Worm (Caenorhabditis elegans): Measurements from ENCODE around the gene lido-13.

lido-13 gene

DNA sequence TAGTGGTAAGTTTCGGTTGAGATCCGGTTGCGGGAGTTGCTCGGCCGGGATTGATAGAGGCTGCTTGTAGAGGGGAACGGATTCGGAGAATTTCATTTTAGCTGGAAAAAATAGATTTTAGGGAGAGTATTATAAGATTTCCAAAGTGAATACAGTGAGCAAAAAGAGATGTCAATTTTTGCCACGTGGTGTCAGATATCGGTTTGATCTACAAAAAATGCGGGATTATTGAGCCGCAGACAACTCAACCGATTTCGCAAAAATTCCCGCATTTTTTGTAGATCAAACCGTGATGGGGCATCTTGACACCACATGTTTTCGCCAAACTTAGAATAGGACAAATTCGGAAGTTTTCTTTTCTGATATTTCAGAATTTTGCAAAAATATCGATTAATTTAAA is at the start of gene lido-13:
TSS of gene lido-13 (minus strand) at position 101 of the 400 bp plus-strand sequence.
- TF ChIP-seq W03F9.2 (tag; optimal IDR thresholded peaks at IDR 0.05) (no peak), him-1 (tag; optimal IDR thresholded peaks at IDR 0.05) (no peak), dao-5 (tag; optimal IDR thresholded peaks at IDR 0.05) (no peak)

DNA sequence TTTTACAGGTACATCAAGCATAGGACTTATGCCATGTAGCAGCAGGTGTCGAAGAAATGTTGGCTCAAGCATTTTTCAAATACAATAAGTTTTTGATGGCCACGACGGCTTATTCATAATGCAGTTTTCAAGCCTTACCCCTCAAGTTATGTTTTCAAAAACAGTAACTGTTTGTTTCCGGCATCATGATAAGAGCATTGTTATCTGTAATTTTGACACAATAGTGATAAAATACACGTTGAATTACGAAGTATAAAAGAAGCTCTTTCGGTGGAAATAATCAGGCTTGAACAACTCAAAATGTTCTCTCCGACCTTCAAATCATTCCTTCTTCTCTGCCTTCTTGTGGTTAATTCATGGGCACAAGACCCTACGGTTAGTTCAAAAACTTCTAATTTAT is 47.9 kb upstream of the lido-13 start, which contains the start of gene clec-121:
TSS of gene clec-121 (plus strand) at position 301 of the 400 bp plus-strand sequence.
- TF ChIP-seq dao-5 (tag; optimal IDR thresholded peaks at IDR 0.05) (no peak), W03F9.2 (tag; optimal IDR thresholded peaks at IDR 0.05) (no peak), him-1 (tag; optimal IDR thresholded peaks at IDR 0.05) (no peak)

DNA sequence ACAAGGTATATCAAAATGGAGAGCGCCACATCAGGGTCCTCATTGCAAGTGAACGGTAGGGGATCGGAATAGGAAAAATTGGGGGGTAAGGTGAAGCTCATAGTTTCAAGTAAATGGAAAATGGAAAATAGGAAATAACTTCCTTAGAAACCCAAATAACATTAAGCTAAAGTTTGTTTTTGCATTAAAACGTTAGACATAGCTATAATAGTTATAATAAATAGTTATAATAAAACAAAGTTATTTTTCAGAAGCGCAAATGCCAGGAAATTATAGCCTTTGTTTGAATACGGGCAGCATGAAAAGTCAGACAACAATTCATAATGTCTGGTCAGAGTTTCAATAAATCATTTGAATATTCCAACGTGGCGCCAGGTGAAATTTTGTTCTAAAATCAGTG is 46.4 kb upstream of the lido-13 start, which contains the start of gene srg-24:
TSS of gene srg-24 (minus strand) at position 101 of the 400 bp plus-strand sequence.
- TF ChIP-seq W03F9.2 (tag; optimal IDR thresholded peaks at IDR 0.05) (no peak), dao-5 (tag; optimal IDR thresholded peaks at IDR 0.05) (no peak), him-1 (tag; optimal IDR thresholded peaks at IDR 0.05) (no peak)

DNA sequence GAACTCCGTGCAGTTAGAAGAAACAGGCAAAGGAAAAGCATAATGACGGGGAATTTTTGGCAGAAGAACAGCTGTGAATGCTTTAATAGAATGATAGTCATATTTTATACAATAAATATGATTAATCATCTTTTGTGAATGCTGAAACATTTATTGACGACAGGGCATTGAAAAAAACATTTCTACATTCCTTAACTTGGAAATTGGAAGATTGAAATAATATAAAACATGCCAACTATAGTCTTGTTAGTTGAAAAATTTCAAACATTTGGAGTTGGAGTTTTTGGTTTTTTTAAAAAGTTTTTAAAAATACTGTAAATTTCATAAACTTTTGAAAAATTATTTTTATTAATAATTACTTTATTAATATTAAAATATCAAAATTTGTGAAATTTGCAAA is 42.7 kb upstream of the lido-13 start, which contains the start of gene Y25C1A.14:
TSS of gene Y25C1A.14 (minus strand) at position 101 of the 400 bp plus-strand sequence.
- TF ChIP-seq W03F9.2 (tag; optimal IDR thresholded peaks at IDR 0.05), result no peak
- TF ChIP-seq him-1 (tag; optimal IDR thresholded peaks at IDR 0.05), result no peak
- TF ChIP-seq dao-5 (tag; optimal IDR thresholded peaks at IDR 0.05), result no peak

DNA sequence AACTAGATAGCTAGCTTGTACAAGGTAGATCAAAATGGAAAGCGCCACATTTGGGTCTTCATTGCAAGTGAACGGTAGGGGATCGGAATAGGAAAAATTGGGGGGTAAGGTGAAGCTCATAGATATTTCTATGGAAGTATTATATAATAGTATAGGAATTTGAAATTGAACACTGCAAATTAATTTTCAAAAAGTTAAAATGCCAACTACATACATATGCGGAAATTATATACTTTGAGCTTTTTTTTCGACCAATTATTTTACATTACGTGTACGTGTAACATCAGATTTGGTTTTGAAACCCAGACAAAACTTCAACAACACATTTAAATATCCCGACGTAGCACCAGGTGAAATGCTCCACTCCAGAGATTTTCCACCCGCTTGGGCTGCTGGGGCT is 41.9 kb upstream of the lido-13 start, which contains the start of gene srg-23:
TSS of gene srg-23 (minus strand) at position 101 of the 400 bp plus-strand sequence.
- TF ChIP-seq dao-5 (tag; optimal IDR thresholded peaks at IDR 0.05) (no peak), him-1 (tag; optimal IDR thresholded peaks at IDR 0.05) (no peak), W03F9.2 (tag; optimal IDR thresholded peaks at IDR 0.05) (no peak)

DNA sequence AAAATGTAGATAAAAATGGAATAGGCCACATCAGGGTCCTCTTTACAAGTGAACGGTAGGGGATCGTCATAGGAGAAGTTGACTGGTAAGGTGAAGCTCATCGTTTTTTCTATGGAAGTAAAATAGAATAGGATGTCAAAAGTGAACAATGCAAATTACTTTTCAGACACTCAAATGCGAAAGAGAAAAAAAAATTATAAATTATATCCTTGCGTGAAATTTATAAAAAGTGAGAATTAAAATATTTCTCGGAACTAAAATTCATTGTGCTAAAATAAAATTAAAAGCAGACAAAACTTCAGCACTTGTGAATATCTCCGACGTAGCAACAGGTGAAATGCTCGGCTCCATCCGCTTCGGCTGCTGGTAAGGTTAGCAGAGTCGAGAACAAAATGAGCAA is 39.2 kb upstream of the lido-13 start, which contains the start of gene srg-22:
TSS of gene srg-22 (minus strand) at position 101 of the 400 bp plus-strand sequence.
- TF ChIP-seq dao-5 (tag; optimal IDR thresholded peaks at IDR 0.05), result no peak
- no peak for TF ChIP-seq W03F9.2 (tag; optimal IDR thresholded peaks at IDR 0.05)
- TF ChIP-seq him-1 (tag; optimal IDR thresholded peaks at IDR 0.05), result no peak

DNA sequence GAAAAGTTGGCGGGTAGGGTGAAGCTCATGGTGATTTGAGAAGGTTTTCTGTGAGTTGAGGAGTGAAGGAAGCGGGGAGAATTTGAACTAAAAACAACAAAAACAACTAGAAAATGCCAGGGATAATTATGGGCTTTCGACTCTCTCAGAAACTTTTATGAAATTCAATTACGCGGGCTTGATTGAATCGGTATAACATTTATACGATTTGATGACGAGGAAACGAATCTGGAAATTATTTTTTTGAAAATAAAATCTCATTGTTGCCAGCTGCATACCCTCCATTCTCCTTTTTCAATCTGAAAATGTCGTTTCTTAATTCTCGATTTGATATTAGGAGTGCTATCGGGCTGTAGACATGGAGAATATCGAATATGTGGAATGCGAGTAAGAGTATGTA is 37.1 kb upstream of the lido-13 start, which contains the start of gene srg-21:
TSS of gene srg-21 (minus strand) at position 101 of the 400 bp plus-strand sequence.
- no peak for TF ChIP-seq dao-5 (tag; optimal IDR thresholded peaks at IDR 0.05)
- TF ChIP-seq him-1 (tag; optimal IDR thresholded peaks at IDR 0.05), result no peak
- TF ChIP-seq W03F9.2 (tag; optimal IDR thresholded peaks at IDR 0.05), result no peak

DNA sequence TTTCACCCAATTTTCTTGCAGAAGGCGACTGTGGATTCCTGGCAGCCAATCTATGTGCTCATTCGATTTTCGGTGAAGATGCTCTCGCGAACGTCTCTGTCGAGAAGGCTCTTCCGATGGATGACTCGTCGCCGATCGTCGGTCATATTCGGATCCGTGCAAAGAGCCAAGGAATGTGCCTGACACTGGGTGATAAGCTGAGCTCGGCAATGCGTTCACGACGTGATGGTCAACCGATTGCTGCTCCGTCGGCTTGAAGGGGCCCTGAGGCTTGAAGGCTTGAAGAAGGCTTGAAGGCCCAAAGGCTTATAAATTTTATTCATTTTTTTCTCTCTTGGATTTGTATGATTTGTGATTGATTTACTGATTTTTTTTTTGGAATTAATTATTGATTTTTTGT is 33.0 kb upstream of the lido-13 start:
- no peak for TF ChIP-seq him-1 (tag; optimal IDR thresholded peaks at IDR 0.05)
- TF ChIP-seq dao-5 (tag; optimal IDR thresholded peaks at IDR 0.05), result no peak

DNA sequence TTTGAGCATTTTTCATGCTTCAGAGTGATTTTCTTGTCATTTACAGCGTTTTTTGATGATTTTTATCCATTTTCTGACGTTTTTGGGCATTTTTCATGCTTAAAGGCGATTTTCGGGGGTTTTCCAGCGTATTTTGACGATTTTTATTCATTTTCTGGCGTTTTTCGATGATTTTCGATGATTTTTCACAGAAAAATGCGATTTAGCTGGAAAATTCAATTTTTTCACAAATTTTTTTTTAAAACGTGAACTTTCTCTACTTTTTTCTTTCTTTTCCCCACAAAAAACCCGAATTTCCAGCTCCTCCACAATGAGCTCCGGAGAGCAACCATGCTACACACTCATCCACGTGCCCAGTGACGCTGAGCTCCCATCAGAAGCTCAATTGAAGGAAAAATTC is 24.4 kb upstream of the lido-13 start, which contains the start of gene copb-1:
TSS of gene copb-1 (plus strand) at position 301 of the 400 bp plus-strand sequence.
- TF ChIP-seq dao-5 (tag; optimal IDR thresholded peaks at IDR 0.05) (no peak), him-1 (tag; optimal IDR thresholded peaks at IDR 0.05) (no peak), W03F9.2 (tag; optimal IDR thresholded peaks at IDR 0.05) (no peak)

DNA sequence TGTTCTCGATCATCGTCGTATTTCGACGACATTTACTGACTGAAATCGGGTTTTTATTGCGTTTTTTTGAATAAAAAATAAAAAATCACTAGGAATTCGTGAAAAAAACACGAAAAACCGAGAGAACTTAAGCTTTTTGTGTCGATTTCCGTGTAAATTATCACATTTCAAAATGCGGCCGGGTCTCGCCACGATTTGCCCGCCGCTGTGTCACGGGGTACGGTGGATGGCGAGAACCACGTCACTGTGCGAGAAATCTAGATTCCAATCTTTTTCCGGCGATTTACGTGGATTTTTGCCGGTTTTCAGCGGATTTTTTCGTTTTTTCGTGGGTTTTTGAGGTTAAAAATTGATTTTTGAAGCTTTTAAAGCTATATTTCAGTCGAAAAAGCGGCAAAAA is 22.8 kb upstream of the lido-13 start, which contains the start of gene Y25C1A.8:
TSS of gene Y25C1A.8 (minus strand) at position 45 of the 400 bp plus-strand sequence.
- TF ChIP-seq W03F9.2 (tag; optimal IDR thresholded peaks at IDR 0.05), result peak; percentile 79
- no peak for TF ChIP-seq dao-5 (tag; optimal IDR thresholded peaks at IDR 0.05)
- TF ChIP-seq him-1 (tag; optimal IDR thresholded peaks at IDR 0.05), result peak; percentile 70

DNA sequence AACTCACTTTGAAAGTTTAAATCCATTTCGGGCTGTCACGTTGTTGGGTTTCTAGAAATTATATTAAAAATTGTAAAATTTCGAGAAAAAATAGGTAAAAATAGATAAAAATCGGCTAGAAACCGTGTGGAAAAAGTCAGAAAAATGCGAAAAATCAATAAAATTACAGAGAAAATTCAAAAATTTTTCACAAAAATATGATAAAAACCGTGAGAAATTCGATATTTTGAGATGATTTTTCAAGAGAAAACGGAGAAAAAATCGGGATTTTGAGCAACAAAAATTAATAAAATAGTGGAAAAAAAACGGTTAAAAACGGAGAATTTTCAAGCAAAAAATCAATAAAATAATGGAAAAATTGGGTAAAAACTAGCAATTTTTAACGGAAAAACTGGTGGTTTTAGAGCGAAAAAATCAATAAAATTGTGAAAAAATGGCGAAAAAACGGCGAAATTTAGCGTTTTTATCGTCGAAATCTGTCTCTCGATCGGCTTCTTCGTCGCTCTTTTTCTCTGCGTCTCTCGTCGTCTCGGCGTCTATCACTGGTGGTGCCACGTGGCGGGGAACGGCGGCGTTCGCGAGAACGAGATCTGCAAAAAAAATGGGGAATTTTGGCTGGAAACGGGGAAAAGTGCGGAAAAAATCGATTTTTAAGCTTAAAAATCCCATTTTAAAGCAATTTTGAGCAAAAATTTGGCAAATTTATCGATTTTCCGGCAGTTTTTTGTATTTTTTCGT is 17.1 kb upstream of the lido-13 start, which contains the start of gene Y25C1A.7:
TSS of gene Y25C1A.7 (minus strand) at position 51 of the 738 bp plus-strand sequence.
- no peak for TF ChIP-seq W03F9.2 (tag; optimal IDR thresholded peaks at IDR 0.05)
- TF ChIP-seq dao-5 (tag; optimal IDR thresholded peaks at IDR 0.05), result no peak
- TF ChIP-seq him-1 (tag; optimal IDR thresholded peaks at IDR 0.05), result no peak

DNA sequence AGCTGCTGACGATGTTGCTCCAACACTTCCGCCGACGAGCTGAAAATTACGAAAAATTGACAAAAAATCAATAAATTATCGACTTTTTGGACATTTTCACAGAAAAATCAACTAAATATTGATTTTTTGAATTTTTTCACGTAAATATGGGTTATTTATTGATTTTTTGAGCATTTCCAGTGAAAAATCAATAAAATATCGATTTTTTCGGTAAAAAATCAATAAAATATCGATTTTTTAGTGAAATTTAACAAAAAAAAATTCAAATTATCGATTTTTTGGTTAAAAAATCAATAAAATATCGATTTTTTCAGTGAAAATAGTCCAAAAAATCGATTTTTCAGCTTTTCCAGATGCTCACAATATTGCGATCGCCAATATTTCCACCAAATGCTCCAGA is 16.1 kb upstream of the lido-13 start:
- TF ChIP-seq W03F9.2 (tag; optimal IDR thresholded peaks at IDR 0.05), result no peak
- no peak for TF ChIP-seq dao-5 (tag; optimal IDR thresholded peaks at IDR 0.05)
- no peak for TF ChIP-seq him-1 (tag; optimal IDR thresholded peaks at IDR 0.05)

DNA sequence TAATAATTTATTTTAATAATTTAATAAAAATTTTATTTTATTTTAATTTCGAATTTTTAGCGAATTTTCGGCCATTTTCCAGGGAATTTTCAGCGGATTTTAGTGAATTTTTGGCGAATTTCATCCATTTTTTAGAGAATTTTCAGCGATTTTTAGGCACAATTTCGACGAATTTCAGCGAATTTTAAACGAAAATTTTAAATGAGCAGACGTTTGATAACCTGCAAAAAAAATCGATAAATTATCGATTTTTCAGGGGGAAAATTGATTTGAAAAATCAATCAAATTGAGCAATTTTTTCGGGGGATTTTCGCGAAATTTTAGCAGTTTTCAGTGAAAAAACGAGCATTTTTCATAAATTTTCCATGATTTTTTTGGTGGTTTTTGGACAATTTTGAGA is 14.5 kb upstream of the lido-13 start:
- TF ChIP-seq dao-5 (tag; optimal IDR thresholded peaks at IDR 0.05) (no peak), W03F9.2 (tag; optimal IDR thresholded peaks at IDR 0.05) (no peak), him-1 (tag; optimal IDR thresholded peaks at IDR 0.05) (no peak)

DNA sequence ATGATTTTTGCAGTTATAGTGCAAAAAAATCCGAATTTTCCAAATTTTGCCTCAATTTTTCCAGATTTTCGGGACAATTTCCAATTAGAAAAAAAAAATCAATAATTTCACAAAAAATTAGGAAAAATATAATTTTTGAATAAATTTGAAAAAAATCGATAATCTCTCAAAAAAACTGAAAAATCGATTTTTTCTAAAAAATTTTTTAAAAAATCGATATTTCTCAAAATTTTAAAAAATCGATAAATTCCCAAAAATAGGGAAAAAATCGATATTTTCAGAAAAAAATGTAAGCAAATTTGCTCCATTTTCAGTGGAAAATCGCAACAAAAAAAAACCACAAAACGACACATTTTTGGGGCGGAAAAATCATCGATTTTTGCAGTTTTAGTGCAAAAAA is 13.8 kb upstream of the lido-13 start:
- TF ChIP-seq him-1 (tag; optimal IDR thresholded peaks at IDR 0.05), result no peak
- TF ChIP-seq dao-5 (tag; optimal IDR thresholded peaks at IDR 0.05), result no peak
- TF ChIP-seq W03F9.2 (tag; optimal IDR thresholded peaks at IDR 0.05), result no peak
